Fruit fly (Drosophila melanogaster): ENCODE measurements around the gene Rab3-GAP.

Rab3-GAP gene

dm6 chr2L:12010877-12011666 lies 51.9 kb downstream of the Rab3-GAP start (continued):
- peak; percentile 87 for TF ChIP-seq CG4318 (GFP tag; optimal IDR thresholded peaks at IDR 0.05)
- TF ChIP-seq CG8119 (GFP tag; IDR thresholded peaks at IDR 0.05), result no peak
- TF ChIP-seq Sox102F (GFP tag; optimal IDR thresholded peaks at IDR 0.05), result peak; percentile 86
- TF ChIP-seq eg (GFP tag; IDR thresholded peaks at IDR 0.05), result no peak
- peak; percentile 90 for TF ChIP-seq Sox14 (GFP tag; optimal IDR thresholded peaks at IDR 0.05)
- TF ChIP-seq acj6 (GFP tag; optimal IDR thresholded peaks at IDR 0.05), result peak; percentile 90
- TF ChIP-seq Met (GFP tag; optimal IDR thresholded peaks at IDR 0.05), result peak; percentile 91
- no peak for TF ChIP-seq CG11294 (GFP tag; IDR thresholded peaks at IDR 0.05)
- peak; percentile 91 for TF ChIP-seq CG34406 (GFP tag; optimal IDR thresholded peaks at IDR 0.05)
- TF ChIP-seq esn (GFP tag; optimal IDR thresholded peaks at IDR 0.05), result peak; percentile 93
- peak; percentile 93 for TF ChIP-seq CG16779 (tag; optimal IDR thresholded peaks at IDR 0.05)
- TF ChIP-seq Ets21C (GFP tag; optimal IDR thresholded peaks at IDR 0.05), result peak; percentile 71
- peak; percentile 86 for TF ChIP-seq CG6854 (GFP tag; optimal IDR thresholded peaks at IDR 0.05)
- TF ChIP-seq dsx (GFP tag; optimal IDR thresholded peaks at IDR 0.05; ENCODE audit: poor library complexity, severe bottlenecking), result no peak
- TF ChIP-seq spab (GFP tag; optimal IDR thresholded peaks at IDR 0.05), result peak; percentile 90
- peak; percentile 93 for TF ChIP-seq Hr4 (GFP tag; optimal IDR thresholded peaks at IDR 0.05)
- TF ChIP-seq fd59A (GFP tag; optimal IDR thresholded peaks at IDR 0.05), result peak; percentile 88
- peak; percentile 88 for TF ChIP-seq CG8319 (GFP tag; optimal IDR thresholded peaks at IDR 0.05)
- no peak for TF ChIP-seq Eip93F (GFP tag; optimal IDR thresholded peaks at IDR 0.05)
- peak; percentile 90 for TF ChIP-seq CG3919 (GFP tag; optimal IDR thresholded peaks at IDR 0.05)
- peak; percentile 90 for TF ChIP-seq Smox (GFP tag; optimal IDR thresholded peaks at IDR 0.05)
- TF ChIP-seq salr (GFP tag; optimal IDR thresholded peaks at IDR 0.05), result peak; percentile 55 to 89
- TF ChIP-seq dac (GFP tag; optimal IDR thresholded peaks at IDR 0.05), result peak; percentile 78
- peak; percentile 79 for TF ChIP-seq Blimp-1 (GFP tag; optimal IDR thresholded peaks at IDR 0.05)
- peak; percentile 74 for TF ChIP-seq Lpt (GFP tag; optimal IDR thresholded peaks at IDR 0.05)
- no peak for TF ChIP-seq vri (GFP tag; optimal IDR thresholded peaks at IDR 0.05)

dm6 chr2L:12010100-12010876 lies 52.7 kb downstream of the Rab3-GAP start:
- TF ChIP-seq fkh (GFP tag; optimal IDR thresholded peaks at IDR 0.05) (peak; percentile 58), CG10669 (GFP tag; optimal IDR thresholded peaks at IDR 0.05) (no peak), Ets96B (tag; optimal IDR thresholded peaks at IDR 0.05) (no peak), CG6854 (GFP tag; optimal IDR thresholded peaks at IDR 0.05) (peak; percentile 67), Met (GFP tag; optimal IDR thresholded peaks at IDR 0.05) (no peak), CG3919 (GFP tag; optimal IDR thresholded peaks at IDR 0.05) (peak; percentile 33), CG11294 (GFP tag; IDR thresholded peaks at IDR 0.05) (no peak), CG6808 (GFP tag; optimal IDR thresholded peaks at IDR 0.05) (no peak), Eip78C (GFP tag) (peak; percentile 68), Ets21C (GFP tag; optimal IDR thresholded peaks at IDR 0.05) (no peak), Lpt (GFP tag; optimal IDR thresholded peaks at IDR 0.05) (peak; percentile 69), CG16779 (tag; optimal IDR thresholded peaks at IDR 0.05) (peak; percentile 16), Eip75B (GFP tag; optimal IDR thresholded peaks at IDR 0.05) (peak; percentile 9), topi (GFP tag; optimal IDR thresholded peaks at IDR 0.05) (no peak), Hr39 (GFP tag; optimal IDR thresholded peaks at IDR 0.05) (no peak), CG11902 (GFP tag; optimal IDR thresholded peaks at IDR 0.05) (no peak), svp (GFP tag) (peak; percentile 91), CG31627 (GFP tag; optimal IDR thresholded peaks at IDR 0.05) (no peak), CG1621 (tag; optimal IDR thresholded peaks at IDR 0.05) (peak; percentile 88), net (GFP tag; optimal IDR thresholded peaks at IDR 0.05) (no peak), CG10631 (GFP tag; optimal IDR thresholded peaks at IDR 0.05) (no peak), CG34406 (GFP tag; optimal IDR thresholded peaks at IDR 0.05) (no peak), Smox (GFP tag; optimal IDR thresholded peaks at IDR 0.05) (no peak), achi (GFP tag; optimal IDR thresholded peaks at IDR 0.05) (no peak), CG9139 (GFP tag; optimal IDR thresholded peaks at IDR 0.05) (peak; percentile 31), Sox14 (GFP tag; optimal IDR thresholded peaks at IDR 0.05) (peak; percentile 56), CG6276 (GFP tag; optimal IDR thresholded peaks at IDR 0.05) (peak; percentile 17), Hr4 (GFP tag; optimal IDR thresholded peaks at IDR 0.05) (no peak), ss (GFP tag; optimal IDR thresholded peaks at IDR 0.05) (peak; percentile 21 to 56), Sox15 (GFP tag; optimal IDR thresholded peaks at IDR 0.05) (no peak), spab (GFP tag; optimal IDR thresholded peaks at IDR 0.05) (no peak), cyc (GFP tag; optimal IDR thresholded peaks at IDR 0.05) (no peak)

Measured in whole organism, prepupa.